Fruit fly (Drosophila melanogaster) whole organism: Measurements from ENCODE around the gene CG13250.

Experiments used
- CG8478 ChIP-seq: fragments of >200 bp; optimal IDR thresholded peaks from 2 replicates; lab custom pipeline; 2018; ENCODE audit warnings: inconsistent platforms
- Dll ChIP-seq: fragments of >200 bp; optimal IDR thresholded peaks from 2 replicates; lab custom pipeline; 2017
- EcR ChIP-seq, 2 experiments: fragments of >200 bp; optimal IDR thresholded peaks; 2 replicates each; lab custom pipeline; 2017; ENCODE audit warnings: missing biosample characterization in 2 of 2, missing genetic modification characterization in 2 of 2, missing genetic modification reagents in 2 of 2
- pan ChIP-seq: fragments of >200 bp; optimal IDR thresholded peaks from 2 replicates; lab custom pipeline; 2017
- psq ChIP-seq: fragments of >200 bp; optimal IDR thresholded peaks from 2 replicates; lab custom pipeline; 2017
- usp ChIP-seq: fragments of >200 bp; optimal IDR thresholded peaks from 2 replicates; lab custom pipeline; 2017; ENCODE audit warnings: missing biosample characterization, missing genetic modification characterization, mixed read lengths

CG13250 gene

DNA sequence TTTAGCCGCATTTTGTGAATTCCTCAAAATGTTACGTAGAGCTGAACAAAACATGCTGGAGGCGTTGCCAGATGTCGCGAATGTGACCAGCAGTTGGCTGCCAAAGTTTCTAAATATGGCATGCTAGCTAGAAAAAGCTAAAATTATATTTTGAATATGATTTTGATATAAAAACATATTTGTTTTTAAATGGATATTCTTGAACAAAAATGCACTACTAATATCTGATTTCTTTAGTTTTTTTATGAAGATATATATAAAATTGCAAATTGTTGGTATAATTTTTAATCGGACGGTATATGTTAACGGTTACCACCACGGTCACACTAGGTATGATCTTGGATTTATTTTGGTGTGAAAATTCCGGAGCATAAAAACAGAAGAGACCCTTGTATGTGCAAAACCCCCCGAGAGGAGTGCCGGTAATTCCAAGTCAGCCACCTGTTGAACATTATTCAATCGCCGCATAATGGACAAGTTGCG, 12.8 kb upstream of the CG13250 start, which contains the start of the genes mTerf3 and CG5104:
TSS of gene mTerf3 (minus strand) at position 86 of the 483 bp plus-strand sequence.
TSS of gene CG5104 (plus strand) at position 323 of the 483 bp plus-strand sequence.
- TF ChIP-seq CG8478: no peak

DNA sequence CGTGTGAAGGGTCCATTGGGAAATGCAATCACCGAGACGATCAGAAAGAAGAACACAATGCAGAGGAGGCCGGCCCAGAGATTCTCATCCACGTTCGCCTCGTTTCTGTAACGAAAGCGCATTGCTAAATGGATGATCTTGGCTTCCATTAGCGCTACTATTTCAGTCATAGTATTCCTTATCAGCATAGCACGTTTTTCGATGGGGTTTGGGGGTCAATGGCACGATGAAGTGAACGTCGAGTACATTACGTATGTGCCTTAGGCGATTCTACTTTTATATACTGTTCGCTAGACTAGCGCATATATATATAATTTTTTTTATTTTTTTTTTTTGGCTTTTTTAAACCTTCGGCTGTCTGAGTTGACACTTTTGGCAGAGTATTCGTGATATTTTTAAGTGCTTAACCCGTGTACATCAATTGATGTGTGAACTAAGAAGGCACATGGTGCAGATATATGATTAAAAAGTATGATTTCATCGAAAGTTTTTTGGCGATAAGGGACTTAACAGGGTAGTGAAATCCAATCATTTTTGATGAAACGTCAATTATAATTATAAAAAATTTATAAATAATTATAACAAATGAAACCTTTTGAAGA, 9.0 kb upstream of the CG13250 start:
- TF ChIP-seq CG8478 (no peak), Dll (lab: Kevin White, UChicago) (no peak), pan (lab: Kevin White, UChicago) (no peak), EcR (GFP tag; optimal IDR thresholded peaks at IDR 0.05; lab: Kevin White, UChicago) (no peak), psq (lab: Kevin White, UChicago) (no peak), usp (no peak)

DNA sequence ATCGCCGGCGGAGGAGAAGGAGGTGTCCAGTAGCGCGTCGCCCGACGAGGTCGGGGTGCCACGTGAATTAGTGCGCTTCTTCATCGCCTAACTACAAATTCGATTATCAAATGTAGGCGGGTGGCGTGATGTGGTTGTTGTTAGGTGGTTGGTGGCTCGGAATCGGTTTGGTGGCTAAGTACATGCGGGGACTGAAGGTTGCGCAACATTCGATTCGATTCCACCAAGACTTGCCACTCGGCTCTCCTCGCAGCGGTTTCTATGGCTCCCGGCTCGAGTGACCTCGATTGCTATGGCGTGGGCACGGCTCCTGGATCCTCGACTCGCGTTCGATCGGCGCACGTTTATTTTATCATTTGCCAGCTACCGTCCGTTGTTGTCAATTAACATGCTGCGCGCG, 7.8 kb upstream of the CG13250 start:
- TF ChIP-seq CG8478 (no peak), usp (no peak)

DNA sequence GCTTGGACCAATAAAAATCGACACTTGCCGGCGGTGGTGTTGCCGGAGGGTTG, 7.5 kb upstream of the CG13250 start, which contains the start of gene Pss:
TSS of gene Pss (minus strand) at position 32 of the 53 bp plus-strand sequence.
- no peak for TF ChIP-seq psq (lab: Kevin White, UChicago)
- TF ChIP-seq CG8478: no peak
- TF ChIP-seq Dll (lab: Kevin White, UChicago): no peak
- TF ChIP-seq EcR (GFP tag; optimal IDR thresholded peaks at IDR 0.05; lab: Kevin White, UChicago): no peak
- no peak for TF ChIP-seq pan (lab: Kevin White, UChicago)
- no peak for TF ChIP-seq usp

DNA sequence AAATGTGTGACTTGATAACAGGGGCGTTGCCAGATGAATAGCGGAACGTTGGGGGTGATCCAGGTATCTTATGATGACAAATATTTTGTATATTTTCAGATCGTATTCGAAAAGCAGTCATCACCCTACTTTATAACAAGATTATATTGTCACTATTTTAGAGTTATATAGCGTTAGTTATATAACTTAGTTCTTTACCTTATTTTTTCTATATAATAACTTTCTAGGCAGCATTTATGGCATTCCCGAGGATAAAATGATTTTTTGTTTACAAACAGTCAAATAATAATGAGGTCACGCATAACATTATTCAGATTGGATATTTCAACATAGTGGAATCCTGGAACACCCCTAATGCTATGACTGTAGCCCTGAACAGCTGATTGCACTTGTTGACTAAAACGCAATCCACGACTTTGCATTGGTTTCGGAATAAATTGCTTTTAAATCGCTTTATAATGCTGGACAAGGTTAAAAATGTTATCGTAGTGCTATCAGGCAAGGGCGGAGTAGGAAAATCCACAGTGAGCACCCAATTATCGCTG, 7.2 kb upstream of the CG13250 start, which contains the start of gene Nubp2:
TSS of gene Nubp2 (plus strand) at position 381 of the 545 bp plus-strand sequence.
- no peak for TF ChIP-seq EcR (GFP tag; optimal IDR thresholded peaks at IDR 0.05; lab: Kevin White, UChicago)
- no peak for TF ChIP-seq psq (lab: Kevin White, UChicago)
- no peak for TF ChIP-seq CG8478
- no peak for TF ChIP-seq pan (lab: Kevin White, UChicago)
- no peak for TF ChIP-seq Dll (lab: Kevin White, UChicago)
- TF ChIP-seq usp: no peak

DNA sequence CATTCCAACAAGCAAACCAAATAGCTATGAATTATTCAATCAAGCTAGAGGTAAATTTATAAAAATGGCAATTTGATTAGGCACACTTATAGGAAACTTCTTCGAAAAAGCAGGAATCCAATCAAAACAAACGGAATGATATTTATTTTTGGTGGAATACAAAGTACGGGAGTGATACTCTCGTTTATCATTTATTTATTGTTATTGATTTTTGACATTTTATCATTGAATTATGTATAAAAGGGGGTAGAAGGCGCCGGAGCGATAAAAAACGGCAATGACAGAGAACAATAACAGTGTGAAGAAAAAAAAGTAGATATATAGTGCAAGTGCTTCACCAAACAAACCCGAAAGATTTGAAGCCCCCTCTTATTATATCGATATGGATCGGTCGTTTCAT, 3.6 kb upstream of the CG13250 start:
- TF ChIP-seq pan (lab: Kevin White, UChicago) (no peak), EcR (GFP tag; optimal IDR thresholded peaks at IDR 0.05; lab: Kevin White, UChicago) (no peak), CG8478 (no peak), usp (no peak), psq (lab: Kevin White, UChicago) (no peak), Dll (lab: Kevin White, UChicago) (no peak)

DNA sequence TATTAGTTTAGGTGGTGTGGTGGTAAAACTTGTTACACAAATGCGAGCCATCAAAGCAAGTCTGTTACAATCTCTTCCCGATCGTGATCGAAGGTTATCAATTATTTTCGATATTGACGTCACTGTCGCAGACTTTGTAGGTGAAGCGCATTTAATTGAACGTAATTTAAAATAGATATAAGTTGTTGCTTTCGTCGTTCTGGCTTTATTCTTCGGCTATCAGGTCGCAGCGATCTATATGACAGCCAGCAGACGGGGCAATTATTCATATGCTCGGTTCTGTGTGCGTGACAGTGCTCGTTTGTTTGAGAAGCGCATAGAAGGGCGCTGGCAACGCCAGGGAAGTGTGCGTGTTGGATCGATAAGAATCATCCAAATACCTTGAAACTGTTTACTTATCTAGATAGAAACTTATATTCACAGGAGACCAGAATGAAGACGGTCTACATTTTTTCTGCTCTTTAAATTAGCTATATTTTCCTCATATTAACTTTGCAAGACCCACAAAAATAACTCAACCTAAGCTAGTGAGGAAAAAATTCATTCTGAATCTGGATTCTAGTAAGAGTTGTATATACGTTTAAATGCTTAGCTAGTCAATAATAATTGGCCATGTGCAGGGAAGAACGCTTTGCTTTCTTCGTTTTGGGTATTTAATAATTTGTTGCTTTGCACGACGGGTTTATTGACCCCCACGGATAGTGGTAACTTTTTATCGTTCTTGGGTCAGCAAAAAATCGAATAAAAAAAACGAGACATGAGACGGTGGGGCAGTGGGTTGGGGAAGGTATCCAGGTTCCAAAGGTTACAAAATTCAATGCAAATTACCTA, 2.9 kb upstream of the CG13250 start:
- TF ChIP-seq usp (no peak), EcR (GFP tag; optimal IDR thresholded peaks at IDR 0.05; lab: Kevin White, UChicago) (no peak), Dll (lab: Kevin White, UChicago) (no peak), psq (lab: Kevin White, UChicago) (no peak), CG8478 (no peak), pan (lab: Kevin White, UChicago) (no peak)

DNA sequence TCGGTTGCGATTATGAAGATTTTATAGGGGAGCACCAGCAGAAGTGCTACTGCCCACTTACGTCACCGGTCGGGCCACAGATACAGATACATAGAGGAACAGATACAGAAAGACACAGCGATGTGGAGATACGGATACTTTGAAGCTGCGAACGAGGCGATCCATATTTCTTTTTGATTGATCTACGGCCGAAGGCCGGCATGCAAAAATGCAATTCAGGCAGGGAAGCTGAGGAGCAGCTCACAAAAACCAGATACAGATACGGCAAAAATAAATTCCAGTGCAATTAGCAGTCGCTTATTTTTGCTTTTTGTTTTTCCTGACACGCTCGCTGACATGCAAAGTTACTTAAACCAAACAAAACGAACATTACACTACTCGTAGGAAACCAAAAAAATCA, 2.3 kb upstream of the CG13250 start:
- TF ChIP-seq Dll (lab: Kevin White, UChicago) (no peak), CG8478 (no peak), usp (no peak), EcR (GFP tag; optimal IDR thresholded peaks at IDR 0.05; lab: Kevin White, UChicago) (no peak), psq (lab: Kevin White, UChicago) (no peak), pan (lab: Kevin White, UChicago) (no peak)

DNA sequence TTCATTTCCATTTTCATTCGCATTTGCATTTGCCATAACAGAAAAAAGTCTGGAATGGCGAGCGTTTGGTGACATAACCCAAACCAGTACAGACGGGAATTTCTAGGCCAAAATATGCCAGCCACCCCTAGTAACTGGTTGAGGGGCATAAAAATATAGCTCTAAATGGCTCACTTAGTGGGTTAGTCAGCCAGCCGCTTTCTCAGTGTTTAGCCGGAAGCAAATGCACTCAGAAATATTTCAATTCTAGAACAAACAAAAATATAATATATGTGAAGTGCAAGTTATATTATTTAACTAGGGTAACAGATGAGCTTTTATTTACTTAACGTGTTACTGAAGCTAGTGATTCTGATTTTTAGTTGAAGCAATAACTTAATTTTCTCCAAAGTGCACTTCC, 3.4 kb downstream of the CG13250 start:
- TF ChIP-seq EcR (GFP tag; optimal IDR thresholded peaks at IDR 0.05; lab: Kevin White, UChicago) (no peak), pan (lab: Kevin White, UChicago) (no peak), usp (no peak), CG8478 (no peak), Dll (lab: Kevin White, UChicago) (no peak), psq (lab: Kevin White, UChicago) (no peak)

DNA sequence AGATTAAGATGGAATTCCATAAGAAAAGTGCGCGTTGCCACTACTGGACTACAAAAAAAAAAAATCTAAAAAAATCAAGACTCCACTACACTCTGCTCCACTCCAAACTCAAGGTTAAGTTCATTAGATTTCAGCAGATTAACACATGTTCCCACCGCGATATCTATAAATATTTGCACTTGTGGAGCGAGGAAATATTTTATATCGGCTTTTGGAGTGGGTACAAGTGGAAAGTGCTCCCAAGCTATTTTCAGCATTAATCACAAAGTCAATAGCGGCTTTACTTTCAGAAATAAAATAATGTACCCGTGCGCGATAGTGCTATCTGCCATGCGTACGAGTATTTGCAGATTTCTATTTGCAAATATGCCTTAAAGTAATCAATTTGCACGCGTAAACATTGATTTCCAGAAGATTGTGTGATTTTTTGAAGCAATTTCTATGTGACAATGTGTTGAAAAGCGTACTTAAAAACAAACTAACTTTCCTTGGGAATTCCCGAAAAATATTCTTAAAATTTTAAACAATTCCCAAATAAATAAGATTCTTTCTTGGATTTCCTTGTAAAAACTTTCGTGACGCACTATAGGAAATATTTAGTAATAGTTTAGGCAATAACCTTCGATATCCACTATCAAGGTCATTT, 4.3 kb downstream of the CG13250 start:
- no peak for TF ChIP-seq psq (lab: Kevin White, UChicago)

DNA sequence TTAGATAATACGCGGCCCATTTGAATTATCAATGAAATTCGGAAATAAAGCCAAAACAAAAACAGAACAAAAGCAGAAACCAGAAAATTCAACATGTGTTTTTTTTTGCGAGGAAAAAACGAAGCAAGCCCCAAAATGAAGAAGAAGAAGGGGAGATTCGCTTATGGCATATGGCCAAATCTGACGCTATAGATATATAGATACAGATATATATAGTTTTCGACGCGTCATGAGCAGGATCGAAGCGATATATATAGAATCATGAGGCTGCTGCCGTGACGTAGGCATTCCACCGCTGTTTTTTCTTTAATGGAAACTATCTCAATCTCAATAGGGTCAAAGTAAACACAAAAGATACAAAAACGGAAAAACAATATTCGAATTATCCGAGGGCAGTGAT, 4.9 kb downstream of the CG13250 start:
- TF ChIP-seq pan (lab: Kevin White, UChicago): no peak
- no peak for TF ChIP-seq usp
- no peak for TF ChIP-seq Dll (lab: Kevin White, UChicago)
- TF ChIP-seq CG8478: no peak
- no peak for TF ChIP-seq EcR (GFP tag; optimal IDR thresholded peaks at IDR 0.05; lab: Kevin White, UChicago)
- no peak for TF ChIP-seq psq (lab: Kevin White, UChicago)

DNA sequence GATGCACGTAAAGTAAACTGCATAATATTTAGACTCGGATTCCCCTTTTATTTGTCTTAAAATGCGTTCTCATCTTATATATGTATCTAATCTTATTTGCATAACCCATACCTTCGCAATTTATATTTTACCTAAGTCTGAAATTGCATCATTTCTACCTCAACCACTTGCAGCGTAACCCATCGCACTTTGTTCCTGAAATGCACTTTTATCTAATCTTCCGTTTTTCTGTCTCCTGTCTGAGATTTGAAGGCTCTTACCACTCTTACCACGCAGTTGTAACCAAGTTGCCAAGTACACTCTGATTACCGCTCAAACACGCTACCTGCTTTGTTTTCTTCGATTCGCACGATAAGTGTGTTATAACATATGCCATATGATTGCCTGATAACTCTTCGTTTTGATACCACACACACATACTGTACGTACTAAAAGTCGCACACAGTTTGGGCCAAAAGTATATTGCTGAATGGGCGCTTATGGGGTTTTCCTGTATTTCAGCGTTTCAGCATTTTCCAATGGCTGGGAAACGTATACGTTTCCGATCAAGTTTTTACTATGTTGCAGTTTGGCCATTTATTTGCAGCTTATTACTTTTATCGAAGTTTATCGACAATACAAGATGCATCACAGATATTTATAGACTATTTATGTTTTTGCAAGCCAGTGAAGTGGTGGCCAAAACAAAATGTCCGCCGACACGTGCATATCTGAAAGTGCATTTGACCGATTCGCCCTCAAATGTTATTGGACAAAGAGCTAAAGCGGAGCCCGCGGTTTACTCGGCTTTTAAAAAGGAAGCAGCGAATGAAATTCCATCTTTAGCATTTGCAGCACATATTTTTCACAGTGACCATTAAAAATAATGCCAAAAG, 5.8 kb downstream of the CG13250 start:
- no peak for TF ChIP-seq CG8478
- TF ChIP-seq pan (lab: Kevin White, UChicago): no peak
- TF ChIP-seq psq (lab: Kevin White, UChicago): no peak
- TF ChIP-seq Dll (lab: Kevin White, UChicago): no peak
- TF ChIP-seq usp: no peak
- no peak for TF ChIP-seq EcR (GFP tag; optimal IDR thresholded peaks at IDR 0.05; lab: Kevin White, UChicago)
